Fruit fly (Drosophila melanogaster) whole organism, adult: ENCODE results near the gene CG1647.

Source experiments
- Hr96 ChIP-seq: fragments of 200-800 bp; sonication (Bioruptor generic); optimal IDR thresholded peaks from 2 replicates; lab custom pipeline; 2016; ENCODE audit warnings: missing biosample characterization, missing genetic modification characterization
- bab1 ChIP-seq: fragments of 200-800 bp; sonication (Bioruptor generic); optimal IDR thresholded peaks from 3 replicates; lab custom pipeline; 2019; ENCODE audit warnings: missing biosample characterization, mild to moderate bottlenecking, missing genetic modification characterization, moderate library complexity
- kay ChIP-seq: fragments of 200-800 bp; sonication (Bioruptor generic); peaks from one replicate; lab custom pipeline; 2016; ENCODE audit warnings: missing biosample characterization, missing genetic modification characterization, borderline replicate concordance
- pad ChIP-seq: fragments of 200-800 bp; sonication (Bioruptor generic); optimal IDR thresholded peaks from 3 replicates; lab custom pipeline; 2017; ENCODE audit warnings: missing biosample characterization, missing genetic modification characterization, mild to moderate bottlenecking, moderate library complexity, missing genetic modification reagents

dm6 chr3R:28858241-28858647, 38.2 kb downstream of the CG1647 start:
- no peak for TF ChIP-seq bab1
- no peak for TF ChIP-seq Hr96 (GFP tag; lab: Kevin White, UChicago)
- TF ChIP-seq kay (GFP tag; lab: Kevin White, UChicago), result no peak
- no peak for TF ChIP-seq pad (GFP tag; lab: Kevin White, UChicago)
